Worm (Caenorhabditis elegans) whole organism, midembryonic: Measurements from ENCODE around the gene clec-121.

Experiments
- klf-2 ChIP-seq: fragments of 200-800 bp; sonication (Bioruptor generic); conservative IDR thresholded peaks from 2 replicates; pipeline ENCODE4 v1.3.6; 2022; ENCODE audit warnings: missing genetic modification reagents, missing genetic modification characterization, missing compliant biosample characterization
- ztf-23 ChIP-seq: fragments of 200-800 bp; sonication (Bioruptor generic); IDR thresholded peaks from 2 replicates; pipeline ENCODE4 v1.3.6; 2022; ENCODE audit warnings: missing genetic modification reagents, missing genetic modification characterization, missing compliant biosample characterization
- ztf-29 ChIP-seq: fragments of 200-800 bp; sonication (Bioruptor generic); IDR thresholded peaks from 2 replicates; pipeline ENCODE4 v1.3.6; 2022; ENCODE audit warnings: missing genetic modification reagents, missing genetic modification characterization, missing compliant biosample characterization

- TF ChIP-seq ztf-23 (GFP tag; lab: Robert Waterston, UW) (no peak), ztf-29 (GFP tag; lab: Robert Waterston, UW) (no peak), klf-2 (GFP tag; lab: Robert Waterston, UW) (no peak)
Observed at ce11 chrII:3110099-3110498, 8.0 kb downstream of the clec-121 start.
